Fruit fly (Drosophila melanogaster): ENCODE results near the gene Kap-alpha1.

dm6 chr3L:19807521-19807920, 489 bp downstream of the Kap-alpha1 start:
- TF ChIP-seq CG11247 (GFP tag; IDR thresholded peaks at IDR 0.05) (no peak), Usf (GFP tag; optimal IDR thresholded peaks at IDR 0.05) (no peak), slbo (GFP tag; IDR thresholded peaks at IDR 0.05) (no peak), lola (GFP tag; optimal IDR thresholded peaks at IDR 0.05) (no peak), Aef1 (GFP tag; IDR thresholded peaks at IDR 0.05) (no peak), pan (optimal IDR thresholded peaks at IDR 0.05) (no peak), pan (GFP tag; optimal IDR thresholded peaks at IDR 0.05 in 1 of 2, IDR thresholded peaks at IDR 0.05 in 1 of 2) (no peak), Trl (optimal IDR thresholded peaks at IDR 0.05) (no peak), Trl (GFP tag; optimal IDR thresholded peaks at IDR 0.05) (no peak), Dfd (GFP tag; optimal IDR thresholded peaks at IDR 0.05) (no peak)

Measured in whole organism, embryonic.